Fruit fly (Drosophila melanogaster) whole organism, embryonic: ENCODE data around the gene qtc.

Experiments
- Awh ChIP-seq: fragments of 200-800 bp; sonication (Bioruptor generic); IDR thresholded peaks from 2 replicates; pipeline ENCODE4, ENCODE4 v1.3.6; 2022; ENCODE audit warnings: missing biosample characterization, missing genetic modification characterization
- B-H2 ChIP-seq: fragments of 200-800 bp; sonication (Bioruptor generic); optimal IDR thresholded peaks from 2 replicates; lab custom pipeline; 2018; ENCODE audit warnings: missing biosample characterization, mild to moderate bottlenecking, missing genetic modification characterization
- Blimp-1 ChIP-seq: fragments of 200-800 bp; sonication (Bioruptor generic); optimal IDR thresholded peaks from 3 replicates; lab custom pipeline; 2018; ENCODE audit warnings: missing biosample characterization, missing genetic modification characterization, mild to moderate bottlenecking, moderate library complexity, missing genetic modification reagents
- C15 ChIP-seq: fragments of 200-800 bp; sonication (Bioruptor generic); IDR thresholded peaks from 3 replicates; pipeline ENCODE4 v1.3.6; 2022; ENCODE audit warnings: missing biosample characterization, missing genetic modification characterization
- CG10543 ChIP-seq: fragments of 200-800 bp; sonication (Bioruptor generic); optimal IDR thresholded peaks from 3 replicates; lab custom pipeline; 2017; ENCODE audit warnings: missing biosample characterization, mild to moderate bottlenecking, missing genetic modification characterization, moderate library complexity
- CG10959 ChIP-seq: fragments of 200-800 bp; sonication (Bioruptor generic); IDR thresholded peaks from 2 replicates; pipeline ENCODE4 v1.3.6; 2022; ENCODE audit warnings: missing biosample characterization, missing genetic modification characterization
- CG11695 ChIP-seq: fragments of 200-800 bp; sonication (Bioruptor generic); IDR thresholded peaks from 3 replicates; pipeline ENCODE4 v1.3.6; 2022; ENCODE audit warnings: missing biosample characterization, missing genetic modification characterization
- CG12769 ChIP-seq: fragments of 200-800 bp; sonication (Bioruptor generic); optimal IDR thresholded peaks from 2 replicates; lab custom pipeline; 2019; ENCODE audit warnings: missing biosample characterization, mild to moderate bottlenecking, missing genetic modification characterization, moderate library complexity
- CG15011 ChIP-seq: fragments of 200-800 bp; sonication (Bioruptor generic); optimal IDR thresholded peaks from 3 replicates; lab custom pipeline; 2018; ENCODE audit warnings: missing biosample characterization, mild to moderate bottlenecking, missing genetic modification characterization
- CG15479 ChIP-seq: fragments of 200-800 bp; sonication (Bioruptor generic); optimal IDR thresholded peaks from 3 replicates; lab custom pipeline; 2019; ENCODE audit warnings: missing biosample characterization, mild to moderate bottlenecking, missing genetic modification characterization, moderate library complexity
- CG15514 ChIP-seq: fragments of 200-800 bp; sonication (Bioruptor generic); optimal IDR thresholded peaks from 3 replicates; lab custom pipeline; 2017; ENCODE audit warnings: missing biosample characterization, missing genetic modification characterization, mild to moderate bottlenecking, moderate library complexity, missing genetic modification reagents
- CG15601 ChIP-seq: fragments of 200-800 bp; sonication (Bioruptor generic); optimal IDR thresholded peaks from 3 replicates; lab custom pipeline; 2019; ENCODE audit warnings: missing biosample characterization, mild to moderate bottlenecking, missing genetic modification characterization, moderate library complexity
- CG2199 ChIP-seq: fragments of 200-800 bp; sonication (Bioruptor generic); IDR thresholded peaks from 3 replicates; pipeline ENCODE4 v1.3.6; 2022; ENCODE audit warnings: missing biosample characterization, missing genetic modification characterization
- CG2678 ChIP-seq: fragments of 200-800 bp; sonication (Bioruptor generic); optimal IDR thresholded peaks from 3 replicates; lab custom pipeline; 2019; ENCODE audit warnings: missing biosample characterization, mild to moderate bottlenecking, missing genetic modification characterization, moderate library complexity
- CG32767 ChIP-seq: fragments of 200-800 bp; sonication (Bioruptor generic); IDR thresholded peaks from 2 replicates; pipeline ENCODE4 v1.3.6; 2022; ENCODE audit warnings: missing biosample characterization, missing genetic modification characterization
- CG4617 ChIP-seq: fragments of 200-800 bp; sonication (Bioruptor generic); optimal IDR thresholded peaks from 3 replicates; lab custom pipeline; 2016; ENCODE audit warnings: missing biosample characterization, missing genetic modification characterization, borderline replicate concordance
- CG4707 ChIP-seq: fragments of 200-800 bp; sonication (Bioruptor generic); optimal IDR thresholded peaks from 2 replicates; lab custom pipeline; 2018; ENCODE audit warnings: missing biosample characterization, mild to moderate bottlenecking, missing genetic modification characterization, moderate library complexity
- CG6175 ChIP-seq: fragments of 200-800 bp; sonication (Bioruptor generic); IDR thresholded peaks from 3 replicates; pipeline ENCODE4 v1.3.6; 2022; ENCODE audit warnings: missing biosample characterization, missing genetic modification characterization
- CG9437 ChIP-seq: fragments of 200-800 bp; sonication (Bioruptor generic); optimal IDR thresholded peaks from 2 replicates; lab custom pipeline; 2018; ENCODE audit warnings: missing biosample characterization, mild to moderate bottlenecking, missing genetic modification characterization
- CTCF ChIP-seq: fragments of 200-800 bp; sonication (Bioruptor generic); optimal IDR thresholded peaks from 2 replicates; lab custom pipeline; 2017; ENCODE audit warnings: missing biosample characterization, mild to moderate bottlenecking, missing genetic modification characterization, moderate library complexity
- Dp ChIP-seq: fragments of 200-800 bp; sonication (Bioruptor generic); optimal IDR thresholded peaks from 2 replicates; lab custom pipeline; 2018; ENCODE audit warnings: missing biosample characterization, mild to moderate bottlenecking, missing genetic modification characterization, moderate library complexity
- HmgD ChIP-seq: fragments of 200-800 bp; sonication (Bioruptor generic); optimal IDR thresholded peaks from 3 replicates; lab custom pipeline; 2016; ENCODE audit warnings: missing biosample characterization, missing genetic modification characterization
- Hmr ChIP-seq: fragments of 200-800 bp; sonication (Bioruptor generic); optimal IDR thresholded peaks from 3 replicates; lab custom pipeline; 2017; ENCODE audit warnings: mild to moderate bottlenecking, missing biosample characterization, missing genetic modification reagents, missing genetic modification characterization
- Hr78 ChIP-seq, 2 experiments: fragments of 200-800 bp in 1 of 2; fragments of >200 bp in 1 of 2; sonication (Bioruptor generic) in 1 of 2; optimal IDR thresholded peaks; 2 replicates each; lab custom pipeline; 2017 to 2019; ENCODE audit warnings: missing biosample characterization in 2 of 2, missing genetic modification characterization in 2 of 2, mild to moderate bottlenecking in 1 of 2, moderate library complexity in 1 of 2
- Med ChIP-seq: fragments of 200-800 bp; sonication (Bioruptor generic); peaks from one replicate; lab custom pipeline; 2016; ENCODE audit warnings: missing biosample characterization, missing genetic modification characterization, mild to moderate bottlenecking, inconsistent platforms, moderate library complexity
- Pdp1 ChIP-seq, 2 experiments: fragments of 200-800 bp; sonication (Bioruptor generic); optimal IDR thresholded peaks; 3 replicates each; lab custom pipeline; 2016; ENCODE audit warnings: missing biosample characterization in 2 of 2, missing genetic modification characterization in 2 of 2, mild to moderate bottlenecking in 1 of 2, moderate library complexity in 1 of 2
- Rfx ChIP-seq: fragments of 200-800 bp; sonication (Bioruptor generic); IDR thresholded peaks from 2 replicates; pipeline ENCODE4 v1.3.6; 2022; ENCODE audit warnings: missing biosample characterization, missing genetic modification characterization
- abd-A ChIP-seq: fragments of 200-800 bp; sonication (Bioruptor generic); optimal IDR thresholded peaks from 3 replicates; lab custom pipeline; 2019; ENCODE audit warnings: missing biosample characterization, mild to moderate bottlenecking, missing genetic modification characterization, moderate library complexity
- cas ChIP-seq: fragments of 200-800 bp; sonication (Bioruptor generic); IDR thresholded peaks from 2 replicates; pipeline ENCODE4 v1.3.6; 2022; ENCODE audit warnings: missing biosample characterization, missing genetic modification characterization
- chinmo ChIP-seq: fragments of 200-800 bp; sonication (Bioruptor generic); IDR thresholded peaks from 4 replicates; pipeline ENCODE4 v1.3.6; 2022; ENCODE audit warnings: missing biosample characterization, missing genetic modification characterization; ENCODE audit not compliant: partially characterized antibody
- chn ChIP-seq: fragments of 200-800 bp; sonication (Bioruptor generic); optimal IDR thresholded peaks from 2 replicates; lab custom pipeline; 2016; ENCODE audit warnings: missing biosample characterization, missing genetic modification characterization
- ftz-f1 ChIP-seq: fragments of 200-800 bp; sonication (Bioruptor generic); optimal IDR thresholded peaks from 2 replicates; lab custom pipeline; 2016; ENCODE audit warnings: missing biosample characterization, missing genetic modification characterization
- gcm ChIP-seq: fragments of 200-800 bp; sonication (Bioruptor generic); optimal IDR thresholded peaks from 2 replicates; lab custom pipeline; 2019; ENCODE audit warnings: missing biosample characterization, mild to moderate bottlenecking, missing genetic modification characterization, moderate library complexity
- lab ChIP-seq: fragments of 200-800 bp; sonication (Bioruptor generic); optimal IDR thresholded peaks from 3 replicates; lab custom pipeline; 2017; ENCODE audit warnings: missing biosample characterization, missing genetic modification characterization, mild to moderate bottlenecking, moderate library complexity, missing genetic modification reagents
- nau ChIP-seq: fragments of 200-800 bp; sonication (Bioruptor generic); optimal IDR thresholded peaks from 3 replicates; lab custom pipeline; 2017; ENCODE audit warnings: missing biosample characterization, mild to moderate bottlenecking, missing genetic modification characterization, missing genetic modification reagents
- pum ChIP-seq: fragments of 200-800 bp; sonication (Bioruptor generic); optimal IDR thresholded peaks from 2 replicates; lab custom pipeline; 2016; ENCODE audit warnings: missing biosample characterization, missing genetic modification characterization
- row ChIP-seq: fragments of 200-800 bp; sonication (Bioruptor generic); IDR thresholded peaks from 3 replicates; pipeline ENCODE4 v1.3.6; 2022; ENCODE audit warnings: missing biosample characterization, missing genetic modification characterization
- sd ChIP-seq: fragments of 200-800 bp; sonication (Bioruptor generic); optimal IDR thresholded peaks from 3 replicates; lab custom pipeline; 2018; ENCODE audit warnings: missing biosample characterization, mild to moderate bottlenecking, missing genetic modification characterization, moderate library complexity
- slbo ChIP-seq: fragments of 200-800 bp; sonication (Bioruptor generic); IDR thresholded peaks from 2 replicates; pipeline ENCODE4 v1.3.6; 2022; ENCODE audit warnings: missing biosample characterization, missing genetic modification characterization
- sqz ChIP-seq: fragments of 200-800 bp; sonication (Bioruptor generic); optimal IDR thresholded peaks from 3 replicates; lab custom pipeline; 2018; ENCODE audit warnings: missing biosample characterization, mild to moderate bottlenecking, missing genetic modification characterization
- trem ChIP-seq: fragments of 200-800 bp; optimal IDR thresholded peaks from 3 replicates; lab custom pipeline; 2019; ENCODE audit warnings: missing biosample characterization, mild to moderate bottlenecking, missing genetic modification characterization, moderate library complexity
- unpg ChIP-seq: fragments of 200-800 bp; sonication (Bioruptor generic); optimal IDR thresholded peaks from 3 replicates; lab custom pipeline; 2018; ENCODE audit warnings: missing biosample characterization, mild to moderate bottlenecking, missing genetic modification characterization, moderate library complexity
- vvl ChIP-seq: fragments of 200-800 bp; sonication (Bioruptor generic); IDR thresholded peaks from 2 replicates; pipeline ENCODE4 v1.3.6; 2022; ENCODE audit warnings: missing biosample characterization, missing genetic modification characterization

Gene qtc

dm6 chr2L:5114879-5115278 lies 54.3 kb downstream of the qtc start:
- TF ChIP-seq Blimp-1 (GFP tag; lab: Kevin White, UChicago) (peak; percentile 58), pum (GFP tag; lab: Kevin White, UChicago) (no peak), CG4617 (GFP tag; lab: Kevin White, UChicago) (no peak), CG15601 (peak; percentile 52)

dm6 chr2L:5116489-5116888 lies 55.9 kb downstream of the qtc start:
- TF ChIP-seq nau (GFP tag; lab: Kevin White, UChicago), result peak; percentile 45
- TF ChIP-seq sd (tag; lab: Kevin White, UChicago), result peak; percentile 78
- TF ChIP-seq CG12769, result peak; percentile 63
- no peak for TF ChIP-seq C15 (GFP tag; lab: Robert Waterston, UW)

- TF ChIP-seq CG12769, result no peak
- no peak for TF ChIP-seq chn (GFP tag; lab: Kevin White, UChicago)
- peak; percentile 17 for TF ChIP-seq Hmr (GFP tag; lab: Kevin White, UChicago)
- no peak for TF ChIP-seq cas (GFP tag; lab: Robert Waterston, UW)
- no peak for TF ChIP-seq Dp (GFP tag; lab: Kevin White, UChicago)
- no peak for TF ChIP-seq CG9437 (GFP tag; lab: Kevin White, UChicago)
- TF ChIP-seq B-H2 (GFP tag; lab: Kevin White, UChicago), result peak; percentile 38
- no peak for TF ChIP-seq CG4707
- TF ChIP-seq CG15011 (GFP tag; lab: Kevin White, UChicago), result peak; percentile 9
- peak; percentile 27 for TF ChIP-seq CG15514
- TF ChIP-seq lab, result peak; percentile 22
- TF ChIP-seq row (GFP tag; lab: Robert Waterston, UW), result 0 out of 3 replicates have a peak, but pooled peaks have one; percentile 5
- TF ChIP-seq CG2678 (tag; lab: Kevin White, UChicago), result peak; percentile 27
These were observed 56.4 kb downstream of the qtc start for dm6 chr2L:5117054-5117453.

- TF ChIP-seq Pdp1 (GFP tag; optimal IDR thresholded peaks at IDR 0.05; lab: Kevin White, UChicago), result peak in 1 of 2 experiments; percentile 59
- TF ChIP-seq sqz (GFP tag; lab: Kevin White, UChicago), result peak; percentile 55
- peak; percentile 5 for TF ChIP-seq Med (GFP tag; lab: Kevin White, UChicago)
- TF ChIP-seq Blimp-1 (GFP tag; lab: Kevin White, UChicago), result peak; percentile 87
- no peak for TF ChIP-seq unpg
- no peak for TF ChIP-seq CG11695 (GFP tag; lab: Robert Waterston, UW)
- TF ChIP-seq gcm (GFP tag; lab: Kevin White, UChicago), result no peak
- TF ChIP-seq Awh (GFP tag; lab: Robert Waterston, UW), result peak; percentile 24; the same call in 1 of the 2 replicates
- TF ChIP-seq CG10959 (GFP tag; lab: Robert Waterston, UW), result no peak
- peak; percentile 57 for TF ChIP-seq ftz-f1 (GFP tag; lab: Kevin White, UChicago)
- TF ChIP-seq HmgD, result no peak
- peak; percentile 94; the same call in 3 of the 4 replicates for TF ChIP-seq chinmo
- TF ChIP-seq vvl, result peak; percentile 67; the same call in 1 of the 2 replicates
- no peak for TF ChIP-seq slbo
- TF ChIP-seq CTCF (GFP tag; lab: Kevin White, UChicago), result no peak
- TF ChIP-seq trem (tag; lab: Kevin White, UChicago), result no peak
- peak; percentile 56 for TF ChIP-seq CG10543 (GFP tag; lab: Kevin White, UChicago)
- peak; percentile 80 for TF ChIP-seq CG12769
- no peak for TF ChIP-seq Rfx
- TF ChIP-seq Hr78 (GFP tag; optimal IDR thresholded peaks at IDR 0.05; lab: Kevin White, UChicago), result peak in 1 of 2 experiments; percentile 51
- no peak for TF ChIP-seq Dp (GFP tag; lab: Kevin White, UChicago)
- TF ChIP-seq CG2199, result 0 out of 3 replicates have a peak, but pooled peaks have one; percentile 8
- TF ChIP-seq CG15479, result no peak
- TF ChIP-seq abd-A (tag; lab: Kevin White, UChicago), result peak; percentile 94
- TF ChIP-seq CG6175 (GFP tag; lab: Robert Waterston, UW), result 0 out of 3 replicates have a peak, but pooled peaks have one; percentile 18
- TF ChIP-seq sd (tag; lab: Kevin White, UChicago), result peak; percentile 92
- peak; percentile 84 for TF ChIP-seq CG32767
These were observed 59.0 kb downstream of the qtc start for dm6 chr2L:5119640-5120039.
